Worm (Caenorhabditis elegans) whole organism, late embryonic: ENCODE data around the gene F55G7.3.

ENCODE experiments used
- C08G9.2 ChIP-seq: sonication (generic microtip); optimal IDR thresholded peaks from 2 replicates; lab custom pipeline; 2016; ENCODE audit warnings: mild to moderate bottlenecking, missing genetic modification characterization, moderate library complexity, missing compliant biosample characterization
- C38D4.7 ChIP-seq: fragments of 200-800 bp; sonication (Bioruptor generic); optimal IDR thresholded peaks from 2 replicates; lab custom pipeline; 2018; ENCODE audit warnings: mild to moderate bottlenecking, missing genetic modification characterization, moderate library complexity, missing compliant biosample characterization
- F13H6.1 ChIP-seq: sonication (generic microtip); optimal IDR thresholded peaks from 2 replicates; lab custom pipeline; 2016; ENCODE audit warnings: missing genetic modification characterization, missing compliant biosample characterization
- K02D7.2 ChIP-seq: sonication (generic microtip); optimal IDR thresholded peaks from 2 replicates; lab custom pipeline; 2017; ENCODE audit warnings: mild to moderate bottlenecking, missing genetic modification characterization, missing compliant biosample characterization
- T23F11.4 ChIP-seq: fragments of 200-800 bp; sonication (Bioruptor generic); optimal IDR thresholded peaks from 2 replicates; lab custom pipeline; 2018; ENCODE audit warnings: mild to moderate bottlenecking, missing genetic modification characterization, missing compliant biosample characterization
- Y22D7AL.16 ChIP-seq: sonication (generic microtip); optimal IDR thresholded peaks from 2 replicates; lab custom pipeline; 2016; ENCODE audit warnings: missing genetic modification characterization, missing compliant biosample characterization
- ahr-1 ChIP-seq: sonication (generic microtip); optimal IDR thresholded peaks from 2 replicates; lab custom pipeline; 2016; ENCODE audit warnings: missing genetic modification characterization, missing compliant biosample characterization
- ceh-19 ChIP-seq: fragments of 200-800 bp; sonication (Bioruptor generic); optimal IDR thresholded peaks from 2 replicates; lab custom pipeline; 2018; ENCODE audit warnings: mild to moderate bottlenecking, missing genetic modification characterization, missing compliant biosample characterization
- ceh-31 ChIP-seq: sonication (generic microtip); optimal IDR thresholded peaks from 2 replicates; lab custom pipeline; 2016; ENCODE audit warnings: missing genetic modification characterization, missing compliant biosample characterization
- ceh-34 ChIP-seq: sonication (generic microtip); optimal IDR thresholded peaks from 2 replicates; lab custom pipeline; 2016; ENCODE audit warnings: mild to moderate bottlenecking, missing genetic modification characterization, missing compliant biosample characterization
- ceh-48 ChIP-seq: sonication (generic microtip); optimal IDR thresholded peaks from 2 replicates; lab custom pipeline; 2016; ENCODE audit warnings: missing genetic modification characterization, inconsistent platforms, missing compliant biosample characterization
- ceh-6 ChIP-seq: fragments of 200-800 bp; sonication (Bioruptor generic); optimal IDR thresholded peaks from 2 replicates; lab custom pipeline; 2018; ENCODE audit warnings: mild to moderate bottlenecking, missing genetic modification characterization, missing compliant biosample characterization
- dmd-4 ChIP-seq: sonication (generic microtip); optimal IDR thresholded peaks from 2 replicates; lab custom pipeline; 2016; ENCODE audit warnings: borderline replicate concordance, missing genetic modification characterization, missing compliant biosample characterization
- elt-2 ChIP-seq: sonication (generic microtip); optimal IDR thresholded peaks from 2 replicates; lab custom pipeline; 2016; ENCODE audit warnings: missing genetic modification reagents, missing genetic modification characterization, missing compliant biosample characterization
- elt-4 ChIP-seq: sonication (generic microtip); optimal IDR thresholded peaks from 2 replicates; lab custom pipeline; 2016; ENCODE audit warnings: missing genetic modification characterization, missing compliant biosample characterization
- ets-4 ChIP-seq: sonication (generic microtip); optimal IDR thresholded peaks from 2 replicates; lab custom pipeline; 2016; ENCODE audit warnings: missing genetic modification characterization, missing compliant biosample characterization
- eyg-1 ChIP-seq: sonication (generic microtip); optimal IDR thresholded peaks from 2 replicates; lab custom pipeline; 2016; ENCODE audit warnings: missing genotype, missing genetic modification characterization, missing compliant biosample characterization
- fkh-10 ChIP-seq: fragments of 150-350 bp; optimal IDR thresholded peaks from 2 replicates; lab custom pipeline; 2014; ENCODE audit warnings: missing biosample characterization, missing genetic modification reagents, missing genetic modification characterization
- hlh-13 ChIP-seq: fragments of 200-800 bp; sonication (Bioruptor generic); optimal IDR thresholded peaks from 2 replicates; lab custom pipeline; 2018; ENCODE audit warnings: mild to moderate bottlenecking, missing genetic modification characterization, missing compliant biosample characterization
- hlh-6 ChIP-seq: sonication (generic microtip); optimal IDR thresholded peaks from 2 replicates; lab custom pipeline; 2016; ENCODE audit warnings: missing genotype, missing genetic modification characterization, missing compliant biosample characterization
- hlh-8 ChIP-seq: sonication (generic microtip); optimal IDR thresholded peaks from 2 replicates; lab custom pipeline; 2016; ENCODE audit warnings: missing genotype, missing genetic modification characterization, missing compliant biosample characterization
- lin-11 ChIP-seq: fragments of 200-800 bp; sonication (Bioruptor generic); optimal IDR thresholded peaks from 2 replicates; lab custom pipeline; 2018; ENCODE audit warnings: mild to moderate bottlenecking, missing genetic modification characterization, missing compliant biosample characterization
- madf-2 ChIP-seq: sonication (generic microtip); optimal IDR thresholded peaks from 2 replicates; lab custom pipeline; 2017; ENCODE audit warnings: missing genetic modification characterization, missing compliant biosample characterization
- nhr-11 ChIP-seq: fragments of 150-350 bp; optimal IDR thresholded peaks from 2 replicates; lab custom pipeline; 2014; ENCODE audit warnings: missing biosample characterization, missing genetic modification characterization
- nhr-232 ChIP-seq: sonication (generic microtip); optimal IDR thresholded peaks from 2 replicates; lab custom pipeline; 2016; ENCODE audit warnings: missing genetic modification characterization, missing compliant biosample characterization
- pag-3 ChIP-seq: sonication (generic microtip); optimal IDR thresholded peaks from 2 replicates; lab custom pipeline; 2016; ENCODE audit warnings: missing compliant biosample characterization, missing genetic modification characterization, borderline replicate concordance
- pat-9 ChIP-seq: fragments of 200-800 bp; sonication (Bioruptor generic); optimal IDR thresholded peaks from 2 replicates; lab custom pipeline; 2018; ENCODE audit warnings: mild to moderate bottlenecking, missing genetic modification characterization, moderate library complexity, missing compliant biosample characterization
- pax-1 ChIP-seq: fragments of 150-350 bp; optimal IDR thresholded peaks from 2 replicates; lab custom pipeline; 2014; ENCODE audit warnings: missing biosample characterization, missing genetic modification characterization
- pha-2 ChIP-seq: sonication (generic microtip); optimal IDR thresholded peaks from 2 replicates; lab custom pipeline; 2017; ENCODE audit warnings: mild to moderate bottlenecking, missing genetic modification characterization, missing compliant biosample characterization
- pha-4 ChIP-seq: fragments of 150-350 bp; optimal IDR thresholded peaks from 2 replicates; lab custom pipeline; 2018; ENCODE audit warnings: missing biosample characterization, missing genetic modification reagents, missing genetic modification characterization
- pqm-1 ChIP-seq: sonication (generic microtip); optimal IDR thresholded peaks from 2 replicates; lab custom pipeline; 2016; ENCODE audit warnings: missing genetic modification characterization, missing compliant biosample characterization
- ref-2 ChIP-seq: sonication (generic microtip); optimal IDR thresholded peaks from 2 replicates; lab custom pipeline; 2016; ENCODE audit warnings: missing genetic modification characterization, missing compliant biosample characterization
- sdc-2 ChIP-seq: sonication (generic microtip); optimal IDR thresholded peaks from 2 replicates; lab custom pipeline; 2016; ENCODE audit warnings: missing genotype, missing genetic modification characterization, missing compliant biosample characterization
- sox-2 ChIP-seq: fragments of 200-800 bp; sonication (Bioruptor generic); IDR thresholded peaks from 2 replicates; pipeline ENCODE4 v1.3.6; 2022; ENCODE audit warnings: missing genetic modification reagents, missing genetic modification characterization, missing compliant biosample characterization
- tbx-7 ChIP-seq: sonication (generic microtip); optimal IDR thresholded peaks from 2 replicates; lab custom pipeline; 2016; ENCODE audit warnings: missing genotype, missing genetic modification characterization, missing compliant biosample characterization
- unc-55 ChIP-seq: sonication (generic microtip); optimal IDR thresholded peaks from 2 replicates; lab custom pipeline; 2017; ENCODE audit warnings: missing biosample characterization, missing genetic modification reagents, missing genetic modification characterization
- unc-86 ChIP-seq: sonication (generic microtip); optimal IDR thresholded peaks from 2 replicates; lab custom pipeline; 2016; ENCODE audit warnings: missing genetic modification characterization, missing compliant biosample characterization
- zip-5 ChIP-seq: sonication (generic microtip); optimal IDR thresholded peaks from 2 replicates; lab custom pipeline; 2016; ENCODE audit warnings: missing genetic modification characterization, missing compliant biosample characterization
- ztf-16 ChIP-seq: sonication (generic microtip); optimal IDR thresholded peaks from 2 replicates; lab custom pipeline; 2017; ENCODE audit warnings: missing genetic modification characterization, missing compliant biosample characterization

The F55G7.3 gene

ce11 chrX:11941951-11942350, at the start of gene F55G7.3:
Gene F55G7.3, minus strand, starts transcription at chrX:11942051.
- TF ChIP-seq zip-5 (tag; lab: Kevin White, UChicago) (no peak), C38D4.7 (GFP tag; lab: Kevin White, UChicago) (no peak), pax-1 (tag; lab: Kevin White, UChicago) (no peak), lin-11 (no peak), pha-4 (tag; lab: Kevin White, UChicago) (no peak)
- TF ChIP-seq, all 69 proteins: peak for 0

DNA sequence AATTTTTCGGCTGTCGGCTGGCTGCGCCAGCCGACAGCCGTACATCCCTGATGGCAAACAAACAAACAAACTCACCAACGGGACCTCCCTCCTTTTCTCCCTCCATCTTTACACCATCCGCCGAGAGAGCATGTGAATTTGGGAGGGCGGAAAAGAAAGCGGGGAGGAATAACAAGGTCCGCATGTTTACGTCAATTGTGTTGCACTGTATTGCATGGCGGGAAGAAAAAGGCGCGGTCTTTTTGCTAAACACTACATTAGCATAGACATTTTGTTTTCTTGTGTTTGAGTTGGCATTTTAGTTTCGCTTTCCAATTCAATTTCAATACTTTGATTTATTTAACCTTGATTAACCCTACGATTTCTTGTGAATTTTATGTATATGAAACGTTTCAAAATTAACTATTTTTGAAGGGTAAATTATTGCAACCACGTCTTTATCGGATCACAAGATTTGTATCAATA, 46.1 kb upstream of the F55G7.3 start, which contains the start of gene C49F5.6:
TSS of gene C49F5.6 (plus strand) at position 415 of the 465 bp plus-strand sequence.
- no peak for TF ChIP-seq ref-2 (tag; lab: Kevin White, UChicago)
- TF ChIP-seq unc-86 (tag; lab: Kevin White, UChicago), result no peak
- no peak for TF ChIP-seq pax-1 (tag; lab: Kevin White, UChicago)
- no peak for TF ChIP-seq K02D7.2 (tag; lab: Kevin White, UChicago)
- TF ChIP-seq ahr-1, result no peak
- no peak for TF ChIP-seq ceh-19 (GFP tag; lab: Kevin White, UChicago)
- TF ChIP-seq nhr-11 (tag; lab: Kevin White, UChicago), result no peak
- no peak for TF ChIP-seq elt-4
- TF ChIP-seq elt-2 (tag; lab: Kevin White, UChicago), result no peak

DNA sequence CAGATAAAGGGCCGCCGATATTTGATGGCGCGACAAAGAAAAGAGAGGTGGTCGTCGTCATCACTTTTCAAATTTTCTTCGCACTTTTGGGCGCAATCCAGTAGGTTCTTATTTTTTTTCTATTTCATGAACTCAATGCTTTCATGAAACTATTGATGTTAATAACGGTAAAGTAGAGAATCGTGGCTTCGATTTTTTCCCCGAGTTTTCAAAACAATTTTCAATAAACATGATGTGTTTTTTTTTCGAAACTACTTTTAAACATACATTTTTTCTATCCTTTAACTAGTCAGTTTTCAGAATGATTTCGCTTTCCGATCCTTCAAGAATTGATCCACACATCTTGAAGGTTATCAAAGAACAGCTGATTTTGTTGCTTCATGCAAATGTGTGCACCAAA, 44.0 kb upstream of the F55G7.3 start, which contains the start of gene C49F5.5:
TSS of gene C49F5.5 (plus strand) at position 301 of the 400 bp plus-strand sequence.
- TF ChIP-seq ref-2 (tag; lab: Kevin White, UChicago) (no peak), nhr-11 (tag; lab: Kevin White, UChicago) (no peak), ets-4 (tag; lab: Kevin White, UChicago) (no peak), hlh-6 (tag; lab: Kevin White, UChicago) (no peak), pha-2 (tag; lab: Kevin White, UChicago) (no peak), C38D4.7 (GFP tag; lab: Kevin White, UChicago) (no peak), madf-2 (tag; lab: Kevin White, UChicago) (no peak), tbx-7 (tag; lab: Kevin White, UChicago) (no peak), F13H6.1 (no peak), sox-2 (GFP tag; lab: Robert Waterston, UW) (no peak), T23F11.4 (GFP tag; lab: Kevin White, UChicago) (no peak), Y22D7AL.16 (tag; lab: Kevin White, UChicago) (no peak), K02D7.2 (tag; lab: Kevin White, UChicago) (no peak), ceh-34 (tag; lab: Kevin White, UChicago) (no peak)

ce11 chrX:11983576-11984061, 41.8 kb upstream of the F55G7.3 start, which contains the start of gene C49F5.3:
Gene C49F5.3, minus strand, starts transcription at chrX:11983626.
- TF ChIP-seq hlh-8 (tag; lab: Kevin White, UChicago) (no peak), pqm-1 (no peak), ztf-16 (tag; lab: Kevin White, UChicago) (no peak), sox-2 (GFP tag; lab: Robert Waterston, UW) (no peak), sdc-2 (tag; lab: Kevin White, UChicago) (no peak), C08G9.2 (tag; lab: Kevin White, UChicago) (no peak), Y22D7AL.16 (tag; lab: Kevin White, UChicago) (no peak), dmd-4 (no peak), hlh-13 (GFP tag; lab: Kevin White, UChicago) (no peak), ceh-48 (tag; lab: Kevin White, UChicago) (no peak), ceh-31 (tag; lab: Kevin White, UChicago) (no peak), pha-4 (tag; lab: Kevin White, UChicago) (no peak), fkh-10 (GFP tag; lab: Kevin White, UChicago) (no peak), ceh-6 (GFP tag; lab: Kevin White, UChicago) (no peak), nhr-232 (no peak), unc-55 (GFP tag; lab: Kevin White, UChicago) (no peak), pat-9 (tag; lab: Kevin White, UChicago) (no peak), pag-3 (tag; lab: Kevin White, UChicago) (no peak), eyg-1 (no peak)
